Worm (Caenorhabditis elegans): ENCODE data around the gene mstr-2.
A peak's percentile ranks its signal among the peaks of the same experiment; 100 is the strongest.
"Not testable (repeated sequence)": the region's sequence is repeated elsewhere in the genome, so short reads cannot be mapped to it uniquely, and the experiment has no call there.

Gene mstr-2

DNA sequence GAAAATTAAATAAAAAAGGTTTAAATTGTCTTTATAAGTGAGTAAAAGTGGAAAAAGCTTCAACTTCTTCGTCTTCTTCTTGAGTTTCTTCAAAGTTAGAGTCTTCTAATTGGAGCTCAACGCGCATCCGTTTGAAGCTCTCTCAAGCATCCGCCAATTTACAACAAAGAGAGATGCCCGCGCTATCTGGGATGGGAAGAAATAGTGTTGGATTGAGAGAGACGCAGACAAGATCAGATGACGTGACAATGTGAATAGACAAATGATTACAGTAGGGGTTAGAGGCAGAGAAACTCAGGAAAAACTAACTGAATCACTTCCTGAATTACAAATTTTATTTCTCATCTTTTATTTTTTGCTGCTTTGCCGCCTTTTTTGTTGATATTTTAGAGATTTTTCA is 14.1 kb downstream of the mstr-2 start:
- no peak for TF ChIP-seq nhr-179 (tag; optimal IDR thresholded peaks at IDR 0.05)
- TF ChIP-seq hmg-1.2 (GFP tag; IDR thresholded peaks at IDR 0.05) = peak; percentile 75

DNA sequence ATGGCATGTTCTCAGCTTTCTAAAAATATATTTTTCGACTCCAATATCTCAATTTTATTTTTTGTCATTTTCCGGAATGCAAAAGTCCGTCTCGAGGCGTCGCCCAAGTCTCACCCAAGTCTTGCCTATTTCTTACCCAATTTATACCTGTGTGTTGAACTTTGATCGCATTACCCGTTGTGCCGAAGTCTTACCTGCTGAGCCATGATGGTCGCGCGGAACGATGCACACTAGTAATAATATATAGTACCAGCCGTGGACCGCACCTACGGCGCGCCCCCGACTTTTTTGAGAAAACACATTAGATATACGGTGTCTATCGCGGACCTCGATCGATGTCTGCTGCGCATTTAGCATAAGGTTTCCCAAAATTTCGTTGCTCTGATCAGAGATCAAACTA is 15.5 kb downstream of the mstr-2 start:
- peak; percentile 76 for TF ChIP-seq hmg-1.2 (GFP tag; IDR thresholded peaks at IDR 0.05)
- TF ChIP-seq madf-6 (GFP tag; IDR thresholded peaks at IDR 0.05) = peak; percentile 53
- peak; percentile 77 for TF ChIP-seq tbp1 (GFP tag; optimal IDR thresholded peaks at IDR 0.05)
- TF ChIP-seq attf-6 (GFP tag; IDR thresholded peaks at IDR 0.05) = 0 out of 2 replicates have a peak, but pooled peaks have one; percentile 74
- TF ChIP-seq cebp-2 (GFP tag; IDR thresholded peaks at IDR 0.05) = 0 out of 2 replicates have a peak, but pooled peaks have one; percentile 50
- TF ChIP-seq pbrm-1 (GFP tag; IDR thresholded peaks at IDR 0.05) = peak; percentile 80
- 0 out of 2 replicates have a peak, but pooled peaks have one; percentile 34 for TF ChIP-seq ceh-58 (GFP tag; IDR thresholded peaks at IDR 0.05)
- not testable (repeated sequence) for TF ChIP-seq snpc-4 (GFP tag; optimal IDR thresholded peaks at IDR 0.05); rpc-1 (optimal IDR thresholded peaks at IDR 0.05)
- peak in 2 of 4 experiments; percentile 46 to 82 for TF ChIP-seq snpc-4 (tag; optimal IDR thresholded peaks at IDR 0.05)
- TF ChIP-seq rpc-1 (tag; optimal IDR thresholded peaks at IDR 0.05) = peak; percentile 60
- 0 out of 2 replicates have a peak, but pooled peaks have one; percentile 28 for TF ChIP-seq Y95B8A.8 (GFP tag; IDR thresholded peaks at IDR 0.05)
- peak; percentile 54 for TF ChIP-seq D2030.7 (GFP tag; IDR thresholded peaks at IDR 0.05)
- peak; percentile 31 for TF ChIP-seq B0261.1 (tag; optimal IDR thresholded peaks at IDR 0.05)
- TF ChIP-seq hsf-1 (GFP tag; IDR thresholded peaks at IDR 0.05) = 0 out of 2 replicates have a peak, but pooled peaks have one; percentile 27

DNA sequence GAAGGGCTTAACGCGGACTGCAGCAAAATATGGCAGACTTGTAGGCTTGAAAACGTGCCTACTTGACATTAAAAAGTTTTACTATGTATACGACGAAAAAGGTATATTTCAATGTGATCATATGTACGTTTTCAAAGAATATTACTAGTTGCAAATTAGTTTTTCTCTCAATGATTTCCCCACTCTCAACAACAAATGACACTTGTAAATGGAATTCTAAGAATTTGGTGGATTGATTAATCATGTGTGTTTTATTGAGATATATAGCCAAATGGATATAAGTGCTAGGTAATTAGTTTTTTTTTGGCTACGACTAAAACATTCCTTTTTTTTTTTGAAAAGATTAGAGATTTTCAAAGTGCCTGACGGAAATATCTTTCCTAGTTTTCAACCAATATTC is 18.4 kb downstream of the mstr-2 start:
- TF ChIP-seq mel-28 (tag; optimal IDR thresholded peaks at IDR 0.05; ENCODE audit: borderline replicate concordance) = no peak
- TF ChIP-seq atf-7 (tag; optimal IDR thresholded peaks at IDR 0.05) = no peak
- no peak for TF ChIP-seq B0261.1 (tag; optimal IDR thresholded peaks at IDR 0.05)
- TF ChIP-seq snpc-1.3 (tag; optimal IDR thresholded peaks at IDR 0.05; ENCODE audit: insufficient read depth) = no peak
- no peak for TF ChIP-seq C06A6.2 (GFP tag; conservative IDR thresholded peaks at IDR 0.05)
- no peak for TF ChIP-seq tbp1 (GFP tag; optimal IDR thresholded peaks at IDR 0.05)
- TF ChIP-seq snpc-4 (GFP tag; optimal IDR thresholded peaks at IDR 0.05) = no peak
- no peak for TF ChIP-seq snpc-4 (tag; optimal IDR thresholded peaks at IDR 0.05)
- no peak for TF ChIP-seq attf-5 (GFP tag; optimal IDR thresholded peaks at IDR 0.05)
- TF ChIP-seq die-1 (tag; optimal IDR thresholded peaks at IDR 0.05) = no peak
- TF ChIP-seq unc-130 (GFP tag; optimal IDR thresholded peaks at IDR 0.05) = no peak
- no peak for TF ChIP-seq ama-1 (optimal IDR thresholded peaks at IDR 0.05)
- no peak for TF ChIP-seq ama-1 (GFP tag; optimal IDR thresholded peaks at IDR 0.05)
- TF ChIP-seq lag-1 (GFP tag; IDR thresholded peaks at IDR 0.05) = no peak
- TF ChIP-seq dpff-1 (tag; optimal IDR thresholded peaks at IDR 0.05) = no peak
- TF ChIP-seq Y67H2A.10 (GFP tag; conservative IDR thresholded peaks at IDR 0.05) = no peak
- no peak for TF ChIP-seq chd-7 (tag; optimal IDR thresholded peaks at IDR 0.05)
- TF ChIP-seq T26A5.8 (tag; optimal IDR thresholded peaks at IDR 0.05) = no peak
- no peak for TF ChIP-seq K11D2.4 (GFP tag; IDR thresholded peaks at IDR 0.05)
- no peak for TF ChIP-seq ceh-79 (tag; optimal IDR thresholded peaks at IDR 0.05)

DNA sequence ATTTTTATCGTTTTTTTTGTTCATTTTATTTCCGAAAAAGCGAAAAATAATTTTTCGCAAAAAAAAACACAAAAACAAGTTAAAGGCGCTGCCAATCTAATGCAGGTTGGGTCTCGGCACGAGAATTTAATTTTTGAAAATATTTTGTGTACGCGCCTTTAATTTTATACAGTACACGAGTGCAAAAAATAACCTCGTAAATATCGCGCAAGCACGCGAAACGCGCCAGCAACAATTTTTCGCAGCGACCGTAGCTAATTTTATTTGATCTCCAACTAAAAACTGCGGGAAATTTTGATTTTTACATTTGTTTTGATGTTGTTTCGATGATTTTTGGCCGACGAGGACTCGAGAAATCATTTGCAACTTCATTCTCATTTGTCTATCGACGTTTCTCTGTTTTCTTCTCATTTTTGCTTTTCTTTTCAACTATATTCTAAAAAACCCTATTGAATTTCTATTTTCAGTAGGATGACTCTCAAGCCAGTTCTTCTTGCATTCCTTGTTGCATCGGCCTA is 20.0 kb downstream of the mstr-2 start, which contains the start of gene cpg-1:
cpg-1 (plus strand) TSS at position 468 of the 518 bp plus-strand sequence.
- TF ChIP-seq F49E8.2 (tag; optimal IDR thresholded peaks at IDR 0.05; ENCODE audit: insufficient read depth) = peak; percentile 98
- TF ChIP-seq let-607 (tag; optimal IDR thresholded peaks at IDR 0.05) = no peak
- TF ChIP-seq nfyb-1 (GFP tag; IDR thresholded peaks at IDR 0.05) = peak; percentile 75
- peak; percentile 98 for TF ChIP-seq C17E4.6 (GFP tag; IDR thresholded peaks at IDR 0.05)
- TF ChIP-seq ceh-79 (tag; optimal IDR thresholded peaks at IDR 0.05) = no peak
- peak; percentile 75 for TF ChIP-seq hmg-1.2 (GFP tag; IDR thresholded peaks at IDR 0.05)
- TF ChIP-seq aptf-2 (GFP tag; conservative IDR thresholded peaks at IDR 0.05) = peak; percentile 35; the same call in 1 of the 2 replicates
- TF ChIP-seq lin-54 (GFP tag; optimal IDR thresholded peaks at IDR 0.05) = peak; percentile 97
- peak; percentile 100 for TF ChIP-seq ztf-18 (tag; optimal IDR thresholded peaks at IDR 0.05)
- no peak for TF ChIP-seq bed-1 (GFP tag; IDR thresholded peaks at IDR 0.05)
- TF ChIP-seq tlf-1 (GFP tag; optimal IDR thresholded peaks at IDR 0.05) = peak; percentile 99
- TF ChIP-seq K11D2.4 (GFP tag; IDR thresholded peaks at IDR 0.05) = no peak
- peak; percentile 79 for TF ChIP-seq F23B12.7 (tag; optimal IDR thresholded peaks at IDR 0.05; ENCODE audit: insufficient read depth)
- peak; percentile 100 for TF ChIP-seq lsl-1 (GFP tag; optimal IDR thresholded peaks at IDR 0.05)
- TF ChIP-seq efl-1 (GFP tag; optimal IDR thresholded peaks at IDR 0.05) = peak; percentile 99
- peak; percentile 100 for TF ChIP-seq xnd-1 (tag; optimal IDR thresholded peaks at IDR 0.05)
